Worm (Caenorhabditis elegans) whole organism, L3 larva: ENCODE results near the gene C36E6.8.

ENCODE experiments used
- R02D3.7 ChIP-seq: fragments of 150-350 bp; optimal IDR thresholded peaks from 2 replicates; lab custom pipeline; 2014; ENCODE audit warnings: missing biosample characterization, missing genetic modification characterization
- ZK546.5 ChIP-seq: sonication (generic microtip); optimal IDR thresholded peaks from 2 replicates; lab custom pipeline; 2017; ENCODE audit warnings: missing biosample characterization, missing genetic modification characterization
- aly-2 ChIP-seq: fragments of 150-350 bp; optimal IDR thresholded peaks from 2 replicates; lab custom pipeline; 2014; ENCODE audit warnings: missing biosample characterization, missing genetic modification characterization
- ama-1 ChIP-seq: fragments of 150-350 bp; optimal IDR thresholded peaks from 2 replicates; lab custom pipeline; 2018
- ceh-16 ChIP-seq: sonication (generic microtip); optimal IDR thresholded peaks from 2 replicates; lab custom pipeline; 2017; ENCODE audit warnings: missing biosample characterization, missing genetic modification characterization
- ceh-28 ChIP-seq: fragments of 150-350 bp; optimal IDR thresholded peaks from 2 replicates; lab custom pipeline; 2014; ENCODE audit warnings: missing biosample characterization, missing genetic modification reagents, missing genetic modification characterization
- ceh-82 ChIP-seq: fragments of 150-350 bp; optimal IDR thresholded peaks from 2 replicates; lab custom pipeline; 2014; ENCODE audit warnings: missing biosample characterization, missing genetic modification characterization
- ceh-9 ChIP-seq: sonication (generic microtip); optimal IDR thresholded peaks from 2 replicates; lab custom pipeline; 2018; ENCODE audit warnings: missing biosample characterization, missing genetic modification characterization
- daf-12 ChIP-seq: fragments of 150-350 bp; optimal IDR thresholded peaks from 2 replicates; lab custom pipeline; 2014; ENCODE audit warnings: missing biosample characterization, missing genetic modification reagents, missing genetic modification characterization
- egl-27 ChIP-seq: sonication (generic microtip); optimal IDR thresholded peaks from 4 replicates; lab custom pipeline; 2017; ENCODE audit warnings: missing biosample characterization, missing genetic modification reagents, missing genetic modification characterization
- egl-5 ChIP-seq: fragments of 150-350 bp; optimal IDR thresholded peaks from 2 replicates; lab custom pipeline; 2017; ENCODE audit warnings: missing biosample characterization, missing genetic modification reagents, missing genetic modification characterization, inconsistent platforms
- elt-1 ChIP-seq: fragments of 150-350 bp; optimal IDR thresholded peaks from 2 replicates; lab custom pipeline; 2014; ENCODE audit warnings: missing biosample characterization, missing genetic modification characterization
- elt-2 ChIP-seq: sonication (generic microtip); optimal IDR thresholded peaks from 2 replicates; lab custom pipeline; 2016; ENCODE audit warnings: missing genetic modification reagents, mild to moderate bottlenecking, missing genetic modification characterization, missing compliant biosample characterization
- elt-3 ChIP-seq, 3 experiments: fragments of 150-350 bp in 1 of 3; sonication (generic microtip) in 2 of 3; optimal IDR thresholded peaks; 2 replicates in 2 of 3; 4 replicates in 1 of 3; lab custom pipeline; 2014 to 2017; ENCODE audit warnings: missing biosample characterization in 3 of 3, missing genetic modification characterization in 3 of 3
- eor-1 ChIP-seq, 2 experiments: fragments of 150-350 bp; optimal IDR thresholded peaks; 2 replicates each; lab custom pipeline; 2014 to 2018; ENCODE audit warnings: missing biosample characterization in 2 of 2, missing genetic modification characterization in 2 of 2
- fkh-10 ChIP-seq: sonication (generic microtip); optimal IDR thresholded peaks from 2 replicates; lab custom pipeline; 2017; ENCODE audit warnings: missing biosample characterization, missing genetic modification reagents, missing genetic modification characterization
- fkh-2 ChIP-seq: fragments of 150-350 bp; optimal IDR thresholded peaks from 2 replicates; lab custom pipeline; 2014; ENCODE audit warnings: missing biosample characterization, missing genetic modification reagents, missing genetic modification characterization
- fos-1 ChIP-seq: fragments of 150-350 bp; optimal IDR thresholded peaks from 2 replicates; lab custom pipeline; 2014; ENCODE audit warnings: missing biosample characterization, missing genetic modification characterization
- hmg-11 ChIP-seq: sonication (generic microtip); optimal IDR thresholded peaks from 2 replicates; lab custom pipeline; 2016; ENCODE audit warnings: missing genetic modification characterization, missing compliant biosample characterization
- jun-1 ChIP-seq: fragments of 150-350 bp; optimal IDR thresholded peaks from 2 replicates; lab custom pipeline; 2014; ENCODE audit warnings: missing biosample characterization, missing genetic modification reagents, missing genetic modification characterization
- lin-15B ChIP-seq: fragments of 150-350 bp; optimal IDR thresholded peaks from 2 replicates; lab custom pipeline; 2014; ENCODE audit warnings: missing biosample characterization, missing genetic modification characterization
- lin-39 ChIP-seq: fragments of 150-350 bp; optimal IDR thresholded peaks from 2 replicates; lab custom pipeline; 2018; ENCODE audit warnings: missing biosample characterization, missing genetic modification reagents, missing genetic modification characterization
- lsy-12 ChIP-seq: sonication (generic microtip); optimal IDR thresholded peaks from 2 replicates; lab custom pipeline; 2016; ENCODE audit warnings: mild to moderate bottlenecking, missing genetic modification characterization, missing compliant biosample characterization
- mdl-1 ChIP-seq: fragments of 150-350 bp; optimal IDR thresholded peaks from 2 replicates; lab custom pipeline; 2014; ENCODE audit warnings: missing biosample characterization, missing genetic modification characterization
- mml-1 ChIP-seq: fragments of 150-350 bp; sonication (generic microtip); optimal IDR thresholded peaks from 3 replicates; lab custom pipeline; 2014; ENCODE audit warnings: missing biosample characterization, missing genetic modification characterization
- nfya-1 ChIP-seq: sonication (generic microtip); optimal IDR thresholded peaks from 2 replicates; lab custom pipeline; 2017; ENCODE audit warnings: missing genetic modification characterization, mild to moderate bottlenecking, missing compliant biosample characterization, antibody characterized with exemption, moderate library complexity; ENCODE audit not compliant: insufficient read depth
- nhr-11 ChIP-seq: fragments of 150-350 bp; optimal IDR thresholded peaks from 2 replicates; lab custom pipeline; 2014; ENCODE audit warnings: missing biosample characterization, missing genetic modification characterization
- nhr-12 ChIP-seq: fragments of 150-350 bp; optimal IDR thresholded peaks from 2 replicates; lab custom pipeline; 2014; ENCODE audit warnings: missing biosample characterization, missing genetic modification characterization
- nhr-23 ChIP-seq: fragments of 150-350 bp; optimal IDR thresholded peaks from 2 replicates; lab custom pipeline; 2014; ENCODE audit warnings: missing biosample characterization, missing genetic modification reagents, missing genetic modification characterization
- nhr-237 ChIP-seq: fragments of 150-350 bp; optimal IDR thresholded peaks from 2 replicates; lab custom pipeline; 2014; ENCODE audit warnings: missing biosample characterization, missing genetic modification characterization
- nhr-25 ChIP-seq: sonication (generic microtip); optimal IDR thresholded peaks from 2 replicates; lab custom pipeline; 2017; ENCODE audit warnings: missing biosample characterization, missing genetic modification characterization
- nhr-28 ChIP-seq: fragments of 150-350 bp; optimal IDR thresholded peaks from 2 replicates; lab custom pipeline; 2014; ENCODE audit warnings: missing biosample characterization, missing genetic modification characterization
- nhr-43 ChIP-seq: sonication (generic microtip); optimal IDR thresholded peaks from 2 replicates; lab custom pipeline; 2016; ENCODE audit warnings: mild to moderate bottlenecking, missing genetic modification characterization, missing compliant biosample characterization; ENCODE audit not compliant: poor library complexity, severe bottlenecking
- nhr-67 ChIP-seq: fragments of 150-350 bp; optimal IDR thresholded peaks from 2 replicates; lab custom pipeline; 2014; ENCODE audit warnings: missing biosample characterization, missing genetic modification characterization
- nhr-76 ChIP-seq: fragments of 150-350 bp; sonication (generic microtip); optimal IDR thresholded peaks from 5 replicates; lab custom pipeline; 2014; ENCODE audit warnings: missing biosample characterization, missing genetic modification characterization
- nhr-77 ChIP-seq: fragments of 150-350 bp; optimal IDR thresholded peaks from 2 replicates; lab custom pipeline; 2014; ENCODE audit warnings: missing biosample characterization, missing genetic modification characterization
- pha-4 ChIP-seq: fragments of 150-350 bp; optimal IDR thresholded peaks from 2 replicates; lab custom pipeline; 2014; ENCODE audit warnings: missing biosample characterization, missing genetic modification reagents, missing genetic modification characterization
- pqm-1 ChIP-seq: fragments of 150-350 bp; optimal IDR thresholded peaks from 2 replicates; lab custom pipeline; 2017; ENCODE audit warnings: missing biosample characterization, missing genetic modification characterization, inconsistent platforms
- sea-2 ChIP-seq: fragments of 150-350 bp; sonication (generic microtip); optimal IDR thresholded peaks from 4 replicates; lab custom pipeline; 2014; ENCODE audit warnings: missing biosample characterization, missing genetic modification reagents, missing genetic modification characterization
- skn-1 ChIP-seq: fragments of 150-350 bp; optimal IDR thresholded peaks from 2 replicates; lab custom pipeline; 2014; ENCODE audit warnings: missing biosample characterization, missing genetic modification characterization
- snpc-4 ChIP-seq: fragments of 150-350 bp; optimal IDR thresholded peaks from 2 replicates; lab custom pipeline; 2014; ENCODE audit warnings: missing biosample characterization, missing genetic modification characterization
- tbx-2 ChIP-seq: sonication (generic microtip); optimal IDR thresholded peaks from 2 replicates; lab custom pipeline; 2016; ENCODE audit warnings: mild to moderate bottlenecking, missing genetic modification characterization, missing compliant biosample characterization
- unc-39 ChIP-seq: sonication (generic microtip); optimal IDR thresholded peaks from 4 replicates; lab custom pipeline; 2017; ENCODE audit warnings: missing biosample characterization, missing genetic modification characterization
- unc-62 ChIP-seq: fragments of 150-350 bp; sonication (generic microtip); optimal IDR thresholded peaks from 4 replicates; lab custom pipeline; 2014; ENCODE audit warnings: missing biosample characterization, missing genetic modification reagents, missing genetic modification characterization
- zag-1 ChIP-seq: fragments of 150-350 bp; optimal IDR thresholded peaks from 2 replicates; lab custom pipeline; 2014; ENCODE audit warnings: missing biosample characterization, missing genetic modification characterization
- ztf-11 ChIP-seq: fragments of 150-350 bp; optimal IDR thresholded peaks from 2 replicates; lab custom pipeline; 2014; ENCODE audit warnings: missing biosample characterization, missing genetic modification characterization
- ztf-4 ChIP-seq: fragments of 150-350 bp; optimal IDR thresholded peaks from 2 replicates; lab custom pipeline; 2014; ENCODE audit warnings: missing biosample characterization, missing genetic modification characterization

C36E6.8 gene

ce11 chrX:17419813-17420584, 18.5 kb upstream of the C36E6.8 start (continued):
- TF ChIP-seq elt-2 (tag; lab: Kevin White, UChicago) (no peak), ceh-9 (no peak), ztf-11 (tag; lab: Kevin White, UChicago) (no peak), tbx-2 (tag; lab: Kevin White, UChicago) (peak; percentile 69), pha-4 (no peak), fkh-10 (GFP tag; lab: Kevin White, UChicago) (no peak), nhr-11 (no peak)

- TF ChIP-seq R02D3.7 (tag; lab: Kevin White, UChicago), result no peak
- TF ChIP-seq nhr-23, result no peak
- TF ChIP-seq nhr-12 (tag; lab: Kevin White, UChicago), result no peak
- TF ChIP-seq pqm-1, result no peak
- TF ChIP-seq nhr-28, result no peak
- TF ChIP-seq nhr-11, result no peak
- peak; percentile 99 for TF ChIP-seq ama-1 (lab: Kevin White, UChicago)
- TF ChIP-seq zag-1 (tag; lab: Kevin White, UChicago), result no peak
- TF ChIP-seq egl-5 (tag; lab: Kevin White, UChicago), result no peak
- no peak for TF ChIP-seq mml-1 (tag; lab: Kevin White, UChicago)
- TF ChIP-seq tbx-2 (tag; lab: Kevin White, UChicago), result no peak
- TF ChIP-seq mdl-1 (tag; lab: Kevin White, UChicago), result no peak
- peak; percentile 20 for TF ChIP-seq jun-1 (tag; lab: Kevin White, UChicago)
- no peak for TF ChIP-seq daf-12 (tag; lab: Kevin White, UChicago)
- TF ChIP-seq elt-2 (tag; lab: Kevin White, UChicago), result no peak
- TF ChIP-seq snpc-4 (tag; lab: Kevin White, UChicago), result no peak
- TF ChIP-seq aly-2, result no peak
- TF ChIP-seq ztf-4, result peak; percentile 24
- TF ChIP-seq ceh-82 (tag; lab: Kevin White, UChicago), result no peak
- TF ChIP-seq nhr-237 (tag; lab: Kevin White, UChicago), result no peak
- TF ChIP-seq fkh-2, result no peak
- no peak for TF ChIP-seq pha-4
- TF ChIP-seq nhr-67, result no peak
- TF ChIP-seq lin-39 (tag; lab: Kevin White, UChicago), result no peak
- TF ChIP-seq ztf-11 (tag; lab: Kevin White, UChicago), result no peak
- no peak for TF ChIP-seq fkh-10 (GFP tag; lab: Kevin White, UChicago)
- TF ChIP-seq lsy-12, result peak; percentile 69
- peak; percentile 74 for TF ChIP-seq nhr-25 (tag; lab: Kevin White, UChicago)
- TF ChIP-seq nhr-77 (tag; lab: Kevin White, UChicago), result no peak
- TF ChIP-seq sea-2 (GFP tag; lab: Kevin White, UChicago), result no peak
- TF ChIP-seq ceh-9, result no peak
- TF ChIP-seq ceh-28 (tag; lab: Kevin White, UChicago), result no peak
- no peak for TF ChIP-seq skn-1 (tag; lab: Kevin White, UChicago)
- TF ChIP-seq ZK546.5 (tag; lab: Kevin White, UChicago), result no peak
- TF ChIP-seq elt-3 (tag; optimal IDR thresholded peaks at IDR 0.05; lab: Kevin White, UChicago), result no peak
- no peak for TF ChIP-seq fos-1 (tag; lab: Kevin White, UChicago)
- no peak for TF ChIP-seq ceh-16 (tag; lab: Kevin White, UChicago)
- no peak for TF ChIP-seq eor-1 (tag; optimal IDR thresholded peaks at IDR 0.05; lab: Kevin White, UChicago)
- TF ChIP-seq hmg-11 (tag; lab: Kevin White, UChicago), result no peak
- no peak for TF ChIP-seq egl-27 (tag; lab: Kevin White, UChicago)
- TF ChIP-seq nhr-43 (tag; lab: Kevin White, UChicago), result peak; percentile 81
- no peak for TF ChIP-seq unc-62
- TF ChIP-seq elt-1 (tag; lab: Kevin White, UChicago), result no peak
- no peak for TF ChIP-seq nhr-76 (tag; lab: Kevin White, UChicago)
- TF ChIP-seq unc-39 (tag; lab: Kevin White, UChicago), result no peak
- no peak for TF ChIP-seq lin-15B (tag; lab: Kevin White, UChicago)
- peak; percentile 32 for TF ChIP-seq nfya-1
- TF ChIP-seq, all 47 proteins: peak for 7
Observed at ce11 chrX:17420585-17421459, 17.7 kb upstream of the C36E6.8 start.
